Worm (Caenorhabditis elegans): ENCODE measurements around the gene rps-30.

DNA sequence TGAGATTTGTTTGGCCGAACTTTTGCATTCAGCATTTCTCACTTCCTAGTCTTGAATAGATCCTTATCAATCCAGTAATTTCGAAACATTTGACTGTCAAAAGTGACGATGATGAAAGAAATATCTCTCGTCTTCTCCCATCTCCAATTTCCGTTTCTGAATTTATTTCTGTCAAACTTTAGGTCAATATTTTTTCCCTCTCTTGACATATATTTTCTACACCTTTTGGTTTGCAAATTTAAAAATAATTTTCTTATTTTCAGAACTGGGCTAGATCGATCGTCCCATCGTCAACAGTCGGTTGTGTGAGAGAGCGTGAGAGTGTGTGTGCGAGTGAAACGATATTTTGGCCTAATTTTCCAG, 28.4 kb downstream of the rps-30 start, which contains the start of gene xpo-1:
- TF ChIP-seq nhr-76 (tag; optimal IDR thresholded peaks at IDR 0.05) (no peak), elt-3 (tag; optimal IDR thresholded peaks at IDR 0.05) (no peak), elt-1 (tag; optimal IDR thresholded peaks at IDR 0.05; ENCODE audit: borderline replicate concordance, insufficient read depth) (no peak), nhr-12 (tag; optimal IDR thresholded peaks at IDR 0.05) (no peak), nhr-237 (tag; optimal IDR thresholded peaks at IDR 0.05) (no peak), unc-39 (tag; optimal IDR thresholded peaks at IDR 0.05) (no peak), nhr-28 (tag; optimal IDR thresholded peaks at IDR 0.05) (no peak), ceh-43 (GFP tag; optimal IDR thresholded peaks at IDR 0.05) (no peak), lin-13 (tag; optimal IDR thresholded peaks at IDR 0.05) (no peak), flh-1 (GFP tag; optimal IDR thresholded peaks at IDR 0.05) (no peak), blmp-1 (tag; optimal IDR thresholded peaks at IDR 0.05) (no peak), pha-4 (tag; optimal IDR thresholded peaks at IDR 0.05) (no peak), M03D4.4 (tag; optimal IDR thresholded peaks at IDR 0.05) (no peak), snpc-4 (tag; optimal IDR thresholded peaks at IDR 0.05) (no peak)

Data from whole organism, mixed stage, embryonic.